Worm (Caenorhabditis elegans): ENCODE results near the gene mdt-8.

Gene mdt-8

ce11 chrII:11542385-11542784 is 8.8 kb upstream of the mdt-8 start, which contains the start of gene gtf-2E2:
gtf-2E2 (minus strand) TSS chrII:11542495.
- TF ChIP-seq mes-2 (tag; optimal IDR thresholded peaks at IDR 0.05; ENCODE audit: poor library complexity, severe bottlenecking) (peak; percentile 82), daf-8 (GFP tag; IDR thresholded peaks at IDR 0.05) (no peak), dpl-1 (GFP tag; optimal IDR thresholded peaks at IDR 0.05) (peak; percentile 34), zfp-3 (GFP tag; conservative IDR thresholded peaks at IDR 0.05) (no peak), nhr-28 (tag; optimal IDR thresholded peaks at IDR 0.05) (peak; percentile 11), lin-38 (GFP tag; IDR thresholded peaks at IDR 0.05) (peak; percentile 18; the same call in 1 of the 2 replicates), zip-2 (tag; optimal IDR thresholded peaks at IDR 0.05) (no peak), nhr-6 (tag; optimal IDR thresholded peaks at IDR 0.05) (peak; percentile 3), arid-1 (GFP tag; conservative IDR thresholded peaks at IDR 0.05) (peak; percentile 42; the same call in 1 of the 2 replicates), ama-1 (optimal IDR thresholded peaks at IDR 0.05) (peak; percentile 32), T26A8.4 (GFP tag; IDR thresholded peaks at IDR 0.05) (no peak), lsy-2 (tag; optimal IDR thresholded peaks at IDR 0.05) (peak in 1 of 2 experiments; percentile 61), lin-13 (GFP tag; optimal IDR thresholded peaks at IDR 0.05) (peak; percentile 51), daf-16 (GFP tag; optimal IDR thresholded peaks at IDR 0.05) (no peak), daf-16 (tag; optimal IDR thresholded peaks at IDR 0.05) (peak; percentile 68), hlh-30 (tag; optimal IDR thresholded peaks at IDR 0.05; ENCODE audit: insufficient read depth) (peak; percentile 6), lin-1 (GFP tag; IDR thresholded peaks at IDR 0.05) (no peak), mep-1 (tag; optimal IDR thresholded peaks at IDR 0.05) (peak; percentile 20), ceh-28 (tag; optimal IDR thresholded peaks at IDR 0.05) (peak; percentile 47), nhr-42 (GFP tag; IDR thresholded peaks at IDR 0.05) (no peak)

- no peak for TF ChIP-seq mxl-2 (GFP tag; conservative IDR thresholded peaks at IDR 0.05)
- no peak for TF ChIP-seq nhr-77 (tag; optimal IDR thresholded peaks at IDR 0.05)
- TF ChIP-seq unc-39 (tag; optimal IDR thresholded peaks at IDR 0.05), result no peak
- 0 out of 2 replicates have a peak, but pooled peaks have one; percentile 10 for TF ChIP-seq lim-7 (GFP tag; IDR thresholded peaks at IDR 0.05)
- TF ChIP-seq daf-16 (GFP tag; optimal IDR thresholded peaks at IDR 0.05), result no peak
- TF ChIP-seq daf-16 (tag; optimal IDR thresholded peaks at IDR 0.05), result peak; percentile 32
- TF ChIP-seq dmd-8 (GFP tag; IDR thresholded peaks at IDR 0.05), result 0 out of 2 replicates have a peak, but pooled peaks have one; percentile 5
Measured at ce11 chrII:11538741-11539140, 5.1 kb upstream of the mdt-8 start, which contains the start of gene Y62F5A.9. Y62F5A.9 (minus strand) TSS chrII:11538841.

- no peak for TF ChIP-seq ceh-28 (tag; optimal IDR thresholded peaks at IDR 0.05)
- TF ChIP-seq F49E8.2 (tag; optimal IDR thresholded peaks at IDR 0.05; ENCODE audit: borderline replicate concordance), result no peak
- no peak for TF ChIP-seq unc-62 (GFP tag; optimal IDR thresholded peaks at IDR 0.05 in 1 of 2)
- no peak for TF ChIP-seq unc-62 (tag; optimal IDR thresholded peaks at IDR 0.05)
- TF ChIP-seq nhr-10 (tag; optimal IDR thresholded peaks at IDR 0.05), result no peak
- no peak for TF ChIP-seq zfp-2 (tag; optimal IDR thresholded peaks at IDR 0.05)
- no peak for TF ChIP-seq nhr-11 (tag; optimal IDR thresholded peaks at IDR 0.05)
- TF ChIP-seq snpc-1.2 (GFP tag; IDR thresholded peaks at IDR 0.05), result no peak
- TF ChIP-seq dpl-1 (GFP tag; optimal IDR thresholded peaks at IDR 0.05), result no peak
- no peak for TF ChIP-seq saeg-2 (GFP tag; IDR thresholded peaks at IDR 0.05)
- no peak for TF ChIP-seq mdl-1 (tag; optimal IDR thresholded peaks at IDR 0.05)
- TF ChIP-seq mxl-2 (GFP tag; conservative IDR thresholded peaks at IDR 0.05), result no peak
Measured at ce11 chrII:11537606-11538016, 4.0 kb upstream of the mdt-8 start.

ce11 chrII:11537115-11537514 is 3.5 kb upstream of the mdt-8 start:
- TF ChIP-seq spr-1 (tag; optimal IDR thresholded peaks at IDR 0.05) (no peak), madf-5 (GFP tag; IDR thresholded peaks at IDR 0.05) (no peak), lin-38 (GFP tag; IDR thresholded peaks at IDR 0.05) (peak; percentile 73), nhr-76 (tag; optimal IDR thresholded peaks at IDR 0.05) (no peak), nhr-102 (tag; optimal IDR thresholded peaks at IDR 0.05) (no peak), nhr-77 (tag; optimal IDR thresholded peaks at IDR 0.05) (no peak), unc-130 (GFP tag; optimal IDR thresholded peaks at IDR 0.05) (peak; percentile 70), spr-3 (GFP tag; optimal IDR thresholded peaks at IDR 0.05) (peak; percentile 9), set-16 (GFP tag; IDR thresholded peaks at IDR 0.05) (peak; percentile 82), Y48G9A.11 (GFP tag; IDR thresholded peaks at IDR 0.05) (peak; percentile 64; the same call in 1 of the 2 replicates), mdl-1 (tag; optimal IDR thresholded peaks at IDR 0.05) (peak in 1 of 2 experiments; percentile 3), D1046.2 (GFP tag; IDR thresholded peaks at IDR 0.05) (0 out of 2 replicates have a peak, but pooled peaks have one; percentile 8), F49E8.2 (tag; optimal IDR thresholded peaks at IDR 0.05; ENCODE audit: borderline replicate concordance) (no peak)
